Fruit fly (Drosophila melanogaster) whole organism, embryonic: ENCODE results near the gene CG33514.
A peak's percentile ranks its signal among the peaks of the same experiment; 100 is the strongest.

Source experiments
- CG10147 ChIP-seq: fragments of 200-800 bp; sonication (Bioruptor generic); optimal IDR thresholded peaks from 2 replicates; lab custom pipeline; 2019; ENCODE audit warnings: missing biosample characterization, mild to moderate bottlenecking, missing genetic modification characterization, moderate library complexity
- CG10431 ChIP-seq: fragments of 200-800 bp; sonication (Bioruptor generic); optimal IDR thresholded peaks from 3 replicates; lab custom pipeline; 2018; ENCODE audit warnings: missing biosample characterization, mild to moderate bottlenecking, missing genetic modification characterization
- CG11560 ChIP-seq: fragments of 200-800 bp; sonication (Bioruptor generic); IDR thresholded peaks from 3 replicates; pipeline ENCODE4 v1.3.6; 2022; ENCODE audit warnings: missing biosample characterization, missing genetic modification characterization
- CG12391 ChIP-seq: fragments of 200-800 bp; sonication (Bioruptor generic); optimal IDR thresholded peaks from 3 replicates; lab custom pipeline; 2018; ENCODE audit warnings: missing biosample characterization, mild to moderate bottlenecking, missing genetic modification characterization, moderate library complexity
- CG12744 ChIP-seq: fragments of 200-800 bp; sonication (Bioruptor generic); optimal IDR thresholded peaks from 2 replicates; lab custom pipeline; 2016; ENCODE audit warnings: missing biosample characterization, missing genetic modification characterization
- CG13775 ChIP-seq: fragments of 200-800 bp; sonication (Bioruptor generic); optimal IDR thresholded peaks from 3 replicates; lab custom pipeline; 2017; ENCODE audit warnings: missing biosample characterization, mild to moderate bottlenecking, missing genetic modification characterization
- CG14860 ChIP-seq: fragments of 200-800 bp; sonication (Bioruptor generic); IDR thresholded peaks from 3 replicates; pipeline ENCODE4 v1.3.6; 2022; ENCODE audit warnings: missing biosample characterization, missing genetic modification characterization; ENCODE audit not compliant: partially characterized antibody
- CG15479 ChIP-seq: fragments of 200-800 bp; sonication (Bioruptor generic); optimal IDR thresholded peaks from 3 replicates; lab custom pipeline; 2019; ENCODE audit warnings: missing biosample characterization, mild to moderate bottlenecking, missing genetic modification characterization, moderate library complexity
- CG1603 ChIP-seq: fragments of 200-800 bp; sonication (Bioruptor generic); optimal IDR thresholded peaks from 2 replicates; lab custom pipeline; 2019; ENCODE audit warnings: missing biosample characterization, mild to moderate bottlenecking, missing genetic modification characterization, moderate library complexity
- CG18599 ChIP-seq: fragments of 200-800 bp; sonication (Bioruptor generic); optimal IDR thresholded peaks from 3 replicates; lab custom pipeline; 2017; ENCODE audit warnings: missing biosample characterization, missing genetic modification characterization, mild to moderate bottlenecking, moderate library complexity, missing genetic modification reagents
- CG2199 ChIP-seq: fragments of 200-800 bp; sonication (Bioruptor generic); IDR thresholded peaks from 3 replicates; pipeline ENCODE4 v1.3.6; 2022; ENCODE audit warnings: missing biosample characterization, missing genetic modification characterization
- CG2712 ChIP-seq: fragments of 200-800 bp; optimal IDR thresholded peaks from 3 replicates; lab custom pipeline; 2019; ENCODE audit warnings: missing biosample characterization, mild to moderate bottlenecking, missing genetic modification characterization, moderate library complexity
- CG4424 ChIP-seq: fragments of 200-800 bp; sonication (Bioruptor generic); optimal IDR thresholded peaks from 3 replicates; lab custom pipeline; 2016; ENCODE audit warnings: missing biosample characterization, missing genetic modification characterization
- CG8765 ChIP-seq: fragments of 200-800 bp; sonication (Bioruptor generic); IDR thresholded peaks from 2 replicates; pipeline ENCODE4 v1.3.6; 2022; ENCODE audit warnings: missing biosample characterization, missing genetic modification characterization
- CG8924 ChIP-seq: fragments of 200-800 bp; optimal IDR thresholded peaks from 3 replicates; lab custom pipeline; 2019; ENCODE audit warnings: missing biosample characterization, mild to moderate bottlenecking, missing genetic modification characterization, moderate library complexity
- CkIIα-i1 ChIP-seq: fragments of 200-800 bp; sonication (Bioruptor generic); IDR thresholded peaks from 2 replicates; pipeline ENCODE4 v1.3.6; 2022; ENCODE audit warnings: missing biosample characterization, missing genetic modification characterization
- Dbx ChIP-seq: fragments of 200-800 bp; sonication (Bioruptor generic); IDR thresholded peaks from 3 replicates; pipeline ENCODE4 v1.3.6; 2022; ENCODE audit warnings: missing biosample characterization, missing genetic modification characterization
- Ets97D ChIP-seq: fragments of 200-800 bp; sonication (Bioruptor generic); optimal IDR thresholded peaks from 3 replicates; lab custom pipeline; 2016; ENCODE audit warnings: missing biosample characterization, missing genetic modification characterization
- H15 ChIP-seq: fragments of 200-800 bp; sonication (Bioruptor generic); IDR thresholded peaks from 3 replicates; pipeline ENCODE4 v1.3.6; 2022; ENCODE audit warnings: missing biosample characterization, missing genetic modification characterization
- Hr39 ChIP-seq: fragments of >200 bp; optimal IDR thresholded peaks from 2 replicates; lab custom pipeline; 2017
- Med ChIP-seq: fragments of 200-800 bp; sonication (Bioruptor generic); peaks from one replicate; lab custom pipeline; 2016; ENCODE audit warnings: missing biosample characterization, missing genetic modification characterization, mild to moderate bottlenecking, inconsistent platforms, moderate library complexity
- Oaz ChIP-seq: fragments of 200-800 bp; sonication (Bioruptor generic); IDR thresholded peaks from 2 replicates; pipeline ENCODE4 v1.3.6; 2022; ENCODE audit warnings: missing biosample characterization, missing genetic modification characterization
- Oli ChIP-seq: fragments of 200-800 bp; sonication (Bioruptor generic); optimal IDR thresholded peaks from 2 replicates; lab custom pipeline; 2018; ENCODE audit warnings: missing biosample characterization, mild to moderate bottlenecking, missing genetic modification characterization, moderate library complexity
- Sox102F ChIP-seq: fragments of 200-800 bp; sonication (Bioruptor generic); optimal IDR thresholded peaks from 2 replicates; lab custom pipeline; 2018; ENCODE audit warnings: missing biosample characterization, mild to moderate bottlenecking, missing genetic modification characterization, moderate library complexity
- Ssrp ChIP-seq: fragments of 200-800 bp; sonication (Bioruptor generic); optimal IDR thresholded peaks from 2 replicates; lab custom pipeline; 2018; ENCODE audit warnings: missing biosample characterization, mild to moderate bottlenecking, missing genetic modification characterization, moderate library complexity
- Usf ChIP-seq: fragments of 200-800 bp; sonication (Bioruptor generic); optimal IDR thresholded peaks from 2 replicates; lab custom pipeline; 2017; ENCODE audit warnings: missing genotype, missing biosample characterization, missing genetic modification characterization
- Xbp1 ChIP-seq: fragments of 200-800 bp; sonication (Bioruptor generic); optimal IDR thresholded peaks from 3 replicates; lab custom pipeline; 2016; ENCODE audit warnings: missing biosample characterization, mild to moderate bottlenecking, missing genetic modification characterization
- Xrp1 ChIP-seq: fragments of 200-800 bp; sonication (Bioruptor generic); IDR thresholded peaks from 2 replicates; pipeline ENCODE4 v1.3.6; 2022; ENCODE audit warnings: missing biosample characterization, missing genetic modification characterization
- ap ChIP-seq: fragments of 200-800 bp; sonication (Bioruptor generic); IDR thresholded peaks from 2 replicates; pipeline ENCODE4 v1.3.6; 2022; ENCODE audit warnings: missing biosample characterization, missing genetic modification characterization
- ase ChIP-seq: fragments of 200-800 bp; sonication (Bioruptor generic); IDR thresholded peaks from 3 replicates; pipeline ENCODE4 v1.3.6; 2022; ENCODE audit warnings: missing biosample characterization, missing genetic modification characterization
- bsh ChIP-seq, 2 experiments: fragments of 200-800 bp; sonication (Bioruptor generic); optimal IDR thresholded peaks; 2 replicates each; lab custom pipeline; 2017 to 2018; ENCODE audit warnings: mild to moderate bottlenecking in 2 of 2, missing biosample characterization in 2 of 2, missing genetic modification characterization in 2 of 2, moderate library complexity in 1 of 2
- cg ChIP-seq: fragments of 200-800 bp; sonication (Bioruptor generic); optimal IDR thresholded peaks from 3 replicates; lab custom pipeline; 2019; ENCODE audit warnings: missing biosample characterization, mild to moderate bottlenecking, missing genetic modification characterization, moderate library complexity
- ci ChIP-seq: fragments of 200-800 bp; sonication (Bioruptor generic); IDR thresholded peaks from 3 replicates; pipeline ENCODE4 v1.3.6; 2022; ENCODE audit warnings: missing biosample characterization, missing genetic modification characterization
- corto ChIP-seq: fragments of 200-800 bp; sonication (Bioruptor generic); optimal IDR thresholded peaks from 2 replicates; lab custom pipeline; 2016; ENCODE audit warnings: missing biosample characterization, mild to moderate bottlenecking, missing genetic modification characterization, moderate library complexity
- eve ChIP-seq, 2 experiments: fragments of >200 bp; optimal IDR thresholded peaks; 2 replicates each; lab custom pipeline; 2017; ENCODE audit warnings: missing biosample characterization in 2 of 2, missing genetic modification characterization in 2 of 2
- fd102C ChIP-seq: fragments of 200-800 bp; sonication (Bioruptor generic); optimal IDR thresholded peaks from 2 replicates; lab custom pipeline; 2018; ENCODE audit warnings: missing biosample characterization, mild to moderate bottlenecking, missing genetic modification characterization, moderate library complexity
- fu2 ChIP-seq: fragments of 200-800 bp; sonication (Bioruptor generic); optimal IDR thresholded peaks from 2 replicates; lab custom pipeline; 2016; ENCODE audit warnings: missing biosample characterization, missing genetic modification characterization
- gem ChIP-seq: fragments of 200-800 bp; sonication (Bioruptor generic); optimal IDR thresholded peaks from 2 replicates; lab custom pipeline; 2019; ENCODE audit warnings: missing biosample characterization, mild to moderate bottlenecking, missing genetic modification characterization, moderate library complexity
- grau ChIP-seq: fragments of 200-800 bp; optimal IDR thresholded peaks from 3 replicates; lab custom pipeline; 2019; ENCODE audit warnings: missing biosample characterization, mild to moderate bottlenecking, missing genetic modification characterization, moderate library complexity
- grn ChIP-seq: fragments of 200-800 bp; sonication (Bioruptor generic); optimal IDR thresholded peaks from 3 replicates; lab custom pipeline; 2017; ENCODE audit warnings: missing biosample characterization, missing genetic modification characterization
- hkb ChIP-seq, 2 experiments: fragments of 200-800 bp in 1 of 2; fragments of >200 bp in 1 of 2; sonication (Bioruptor generic) in 1 of 2; IDR thresholded peaks in 1 of 2; optimal IDR thresholded peaks in 1 of 2; 2 replicates each; pipeline versions ENCODE4 v1.3.6 to Lab custom; 2017 to 2022; ENCODE audit warnings: missing biosample characterization in 1 of 2, missing genetic modification characterization in 1 of 2
- mam ChIP-seq: fragments of 200-800 bp; sonication (Bioruptor generic); optimal IDR thresholded peaks from 3 replicates; lab custom pipeline; 2016; ENCODE audit warnings: missing biosample characterization, missing genetic modification characterization
- nau ChIP-seq: fragments of 200-800 bp; sonication (Bioruptor generic); optimal IDR thresholded peaks from 3 replicates; lab custom pipeline; 2017; ENCODE audit warnings: missing biosample characterization, mild to moderate bottlenecking, missing genetic modification characterization, missing genetic modification reagents
- otp ChIP-seq: fragments of 200-800 bp; sonication (Bioruptor generic); IDR thresholded peaks from 3 replicates; pipeline ENCODE4, ENCODE4 v1.3.6; 2022; ENCODE audit warnings: missing biosample characterization, missing genetic modification characterization
- pum ChIP-seq: fragments of 200-800 bp; sonication (Bioruptor generic); optimal IDR thresholded peaks from 2 replicates; lab custom pipeline; 2016; ENCODE audit warnings: missing biosample characterization, missing genetic modification characterization
- sens ChIP-seq: fragments of 200-800 bp; sonication (Bioruptor generic); peaks from one replicate; lab custom pipeline; 2016; ENCODE audit warnings: missing biosample characterization, missing genetic modification characterization
- sisA ChIP-seq: fragments of 200-800 bp; sonication (Bioruptor generic); IDR thresholded peaks from 2 replicates; pipeline ENCODE4 v1.3.6; 2022; ENCODE audit warnings: missing biosample characterization, missing genetic modification characterization
- slou ChIP-seq: fragments of 200-800 bp; sonication (Bioruptor generic); optimal IDR thresholded peaks from 3 replicates; lab custom pipeline; 2016; ENCODE audit warnings: missing biosample characterization, missing genetic modification characterization
- stc ChIP-seq: fragments of 200-800 bp; sonication (Bioruptor generic); IDR thresholded peaks from 2 replicates; pipeline ENCODE4 v1.3.6; 2022; ENCODE audit warnings: missing biosample characterization, missing genetic modification characterization
- unpg ChIP-seq: fragments of 200-800 bp; sonication (Bioruptor generic); optimal IDR thresholded peaks from 3 replicates; lab custom pipeline; 2018; ENCODE audit warnings: missing biosample characterization, mild to moderate bottlenecking, missing genetic modification characterization, moderate library complexity
- usp ChIP-seq: fragments of >200 bp; optimal IDR thresholded peaks from 2 replicates; lab custom pipeline; 2017; ENCODE audit warnings: missing biosample characterization, missing genetic modification characterization
- zf30C ChIP-seq: fragments of 200-800 bp; sonication (Bioruptor generic); optimal IDR thresholded peaks from 3 replicates; lab custom pipeline; 2018; ENCODE audit warnings: missing biosample characterization, mild to moderate bottlenecking, missing genetic modification characterization

The CG33514 gene

DNA sequence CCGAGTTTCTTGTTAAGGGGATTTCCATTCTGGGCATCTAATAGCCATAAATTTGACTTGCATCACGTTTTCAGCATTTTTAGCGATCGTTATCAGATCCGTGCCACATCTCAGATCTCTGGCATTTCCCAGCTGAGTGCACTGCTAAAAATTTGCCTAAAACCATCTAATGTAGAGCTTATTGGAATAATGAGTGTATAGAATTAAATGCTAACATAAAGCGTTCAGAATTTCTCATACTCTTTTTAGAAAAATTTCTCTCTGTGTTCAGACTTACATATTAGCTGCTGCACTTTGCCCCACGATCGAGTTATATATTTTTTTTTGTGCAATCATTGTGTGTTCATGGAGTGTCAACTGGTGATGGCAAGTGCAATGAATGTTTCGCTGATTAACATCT lies 42.5 kb downstream of the CG33514 start (continued):
- TF ChIP-seq sisA (GFP tag; lab: Robert Waterston, UW) (no peak), Hr39 (lab: Kevin White, UChicago) (no peak), grn (GFP tag; lab: Kevin White, UChicago) (peak; percentile 42), CkIIα-i1 (GFP tag; lab: Robert Waterston, UW) (no peak), nau (GFP tag; lab: Kevin White, UChicago) (no peak), ap (no peak), ase (GFP tag; lab: Robert Waterston, UW) (0 out of 3 replicates have a peak, but pooled peaks have one; percentile 9), Sox102F (GFP tag; lab: Kevin White, UChicago) (peak; percentile 23), fd102C (no peak), CG2712 (tag; lab: Kevin White, UChicago) (no peak), Usf (GFP tag; lab: Kevin White, UChicago) (no peak), otp (GFP tag; lab: Robert Waterston, UW) (no peak), CG10431 (GFP tag; lab: Kevin White, UChicago) (no peak), slou (GFP tag; lab: Kevin White, UChicago) (no peak), bsh (GFP tag; optimal IDR thresholded peaks at IDR 0.05; lab: Kevin White, UChicago) (peak; percentile 33 to 38), sens (GFP tag; lab: Kevin White, UChicago) (peak; percentile 63), eve (GFP tag; optimal IDR thresholded peaks at IDR 0.05; lab: Kevin White, UChicago) (peak in 1 of 2 experiments; percentile 5), gem (peak; percentile 47), Dbx (GFP tag; lab: Robert Waterston, UW) (no peak), CG14860 (GFP tag; lab: Robert Waterston, UW) (no peak), grau (no peak), H15 (GFP tag; lab: Robert Waterston, UW) (no peak), corto (GFP tag; lab: Kevin White, UChicago) (no peak), Xbp1 (peak; percentile 10), CG2199 (GFP tag; lab: Robert Waterston, UW) (no peak), CG1603 (peak; percentile 14), CG15479 (GFP tag; lab: Kevin White, UChicago) (no peak), CG13775 (GFP tag; lab: Kevin White, UChicago) (peak; percentile 2), Oaz (no peak), Ets97D (GFP tag; lab: Kevin White, UChicago) (no peak), unpg (GFP tag; lab: Kevin White, UChicago) (peak; percentile 27), ci (0 out of 3 replicates have a peak, but pooled peaks have one; percentile 21), pum (GFP tag; lab: Kevin White, UChicago) (peak; percentile 3), Oli (tag; lab: Kevin White, UChicago) (peak; percentile 16), CG12391 (peak; percentile 12), CG18599 (no peak), Med (peak; percentile 12), cg (GFP tag; lab: Kevin White, UChicago) (no peak), CG10147 (no peak), hkb (optimal IDR thresholded peaks at IDR 0.05; lab: Kevin White, UChicago) (no peak), hkb (GFP tag; IDR thresholded peaks at IDR 0.05; lab: Robert Waterston, UW) (no peak), CG12744 (GFP tag; lab: Kevin White, UChicago) (no peak), zf30C (peak; percentile 26), CG8924 (no peak), Ssrp (peak; percentile 31), fu2 (GFP tag; lab: Kevin White, UChicago) (no peak), usp (no peak), mam (no peak), CG8765 (GFP tag; lab: Robert Waterston, UW) (no peak), Xrp1 (GFP tag; lab: Robert Waterston, UW) (no peak), CG11560 (tag; lab: Robert Waterston, UW) (no peak), CG4424 (GFP tag; lab: Kevin White, UChicago) (peak; percentile 6), stc (peak; percentile 8; the same call in 1 of the 2 replicates)
